Worm (Caenorhabditis elegans): ENCODE measurements around the gene unc-45.

Gene unc-45

DNA sequence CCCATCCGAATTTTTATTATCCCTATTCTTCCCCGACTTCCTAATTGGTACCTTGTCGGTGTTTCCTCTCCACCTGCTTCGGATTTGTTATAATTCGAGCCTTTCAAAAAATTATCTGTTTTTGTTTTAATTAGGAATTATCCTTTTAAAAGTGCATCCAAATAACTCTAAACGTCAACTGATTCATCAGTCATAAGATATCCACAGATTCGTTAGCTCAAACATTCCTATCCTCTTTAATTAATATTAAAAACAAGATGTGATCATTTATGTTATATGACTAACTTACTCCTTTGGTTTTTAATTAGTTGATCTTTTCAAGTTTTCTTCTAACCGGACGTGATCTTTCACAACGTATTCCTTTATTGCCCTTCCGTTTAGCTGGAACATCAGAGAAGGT is 44.5 kb upstream of the unc-45 start:
- TF ChIP-seq ets-4 (GFP tag; optimal IDR thresholded peaks at IDR 0.05): no peak
- no peak for TF ChIP-seq hrde-1 (tag; optimal IDR thresholded peaks at IDR 0.05; ENCODE audit: borderline replicate concordance)
- TF ChIP-seq madf-6 (GFP tag; IDR thresholded peaks at IDR 0.05): no peak
- TF ChIP-seq aptf-3 (GFP tag; IDR thresholded peaks at IDR 0.05): no peak
- TF ChIP-seq mel-28 (tag; optimal IDR thresholded peaks at IDR 0.05; ENCODE audit: borderline replicate concordance): no peak
- no peak for TF ChIP-seq Y53G8AR.9 (GFP tag; conservative IDR thresholded peaks at IDR 0.05)
- TF ChIP-seq him-1 (tag; optimal IDR thresholded peaks at IDR 0.05): no peak
- TF ChIP-seq lin-40 (tag; optimal IDR thresholded peaks at IDR 0.05): no peak
- no peak for TF ChIP-seq sea-2 (GFP tag; IDR thresholded peaks at IDR 0.05)
- TF ChIP-seq sptf-2 (GFP tag; optimal IDR thresholded peaks at IDR 0.05): no peak
- no peak for TF ChIP-seq rec-8 (tag; optimal IDR thresholded peaks at IDR 0.05)
- no peak for TF ChIP-seq Y95B8A.8 (GFP tag; IDR thresholded peaks at IDR 0.05)

DNA sequence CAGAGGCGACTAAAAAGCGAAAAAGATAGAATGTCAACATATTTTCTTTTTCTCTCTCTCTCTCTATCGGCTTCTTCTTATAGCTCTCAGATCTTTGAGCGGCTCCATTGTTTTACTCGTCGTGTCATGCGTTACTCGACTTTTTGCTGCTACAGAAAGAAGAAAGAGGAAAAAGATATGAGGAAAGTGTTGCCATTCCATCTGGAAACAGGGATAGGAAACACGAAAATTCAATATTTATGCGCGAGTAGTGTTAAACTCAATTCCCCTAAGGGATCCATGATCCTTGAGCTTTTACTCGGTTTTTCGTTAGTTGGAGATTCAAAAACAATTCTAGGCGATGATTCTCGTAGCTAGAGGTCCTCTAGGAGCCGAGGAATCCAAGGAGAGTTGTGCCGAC is 35.6 kb upstream of the unc-45 start:
- TF ChIP-seq lin-40 (tag; optimal IDR thresholded peaks at IDR 0.05) (no peak), nfya-2 (GFP tag; IDR thresholded peaks at IDR 0.05) (no peak), ztf-18 (tag; optimal IDR thresholded peaks at IDR 0.05) (no peak), akir-1 (GFP tag; optimal IDR thresholded peaks at IDR 0.05) (no peak)

ce11 chrIII:463711-464110 is 27.6 kb upstream of the unc-45 start, which contains the start of gene Y55B1BR.6:
Gene Y55B1BR.6, minus strand, starts transcription at chrIII:463811.
- no peak for TF ChIP-seq T26A5.8 (tag; optimal IDR thresholded peaks at IDR 0.05)
- TF ChIP-seq atf-7 (tag; optimal IDR thresholded peaks at IDR 0.05): no peak
- no peak for TF ChIP-seq him-1 (tag; optimal IDR thresholded peaks at IDR 0.05)
- TF ChIP-seq chd-7 (tag; optimal IDR thresholded peaks at IDR 0.05): no peak
- no peak for TF ChIP-seq tbp1 (GFP tag; optimal IDR thresholded peaks at IDR 0.05)
- TF ChIP-seq F52B5.7 (tag; optimal IDR thresholded peaks at IDR 0.05): no peak

DNA sequence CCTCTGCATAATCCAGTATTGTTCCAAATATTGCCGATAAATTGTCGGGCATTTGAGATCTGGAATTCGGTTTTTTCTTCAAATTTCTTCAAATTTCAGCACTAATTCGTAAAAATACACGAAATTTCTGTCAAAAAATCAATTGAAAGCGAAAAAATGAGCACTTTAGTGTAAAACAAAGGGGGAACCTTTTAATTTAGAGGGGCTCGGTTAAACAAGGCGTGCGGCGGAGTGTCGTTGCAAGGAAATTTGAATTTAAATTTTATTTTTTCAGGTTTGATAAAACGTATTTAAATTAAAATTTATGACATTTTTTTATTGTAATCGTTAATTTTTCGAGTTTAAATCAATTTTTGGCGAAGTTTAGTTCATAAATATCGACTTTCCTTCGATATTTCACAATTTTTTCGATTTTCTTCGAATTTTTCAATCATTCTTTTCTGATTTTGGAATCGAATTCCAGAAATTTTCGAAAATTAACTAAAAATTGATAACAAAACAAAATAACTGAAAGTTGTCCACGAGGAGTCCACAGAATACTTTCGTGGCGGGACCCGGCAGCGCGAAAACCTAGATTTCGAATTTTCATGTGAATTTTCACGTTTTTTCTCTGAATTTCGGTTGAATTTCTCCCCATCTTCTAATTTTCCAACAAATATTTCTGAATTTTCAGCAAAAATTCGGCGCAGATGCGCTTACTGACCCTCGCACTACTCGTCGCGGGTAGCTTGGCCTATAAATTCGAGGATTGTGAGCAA is 19.5 kb upstream of the unc-45 start, which contains the start of the genes magu-1 and nemp-1:
TSS of gene magu-1 (minus strand) at position 59 of the 758 bp plus-strand sequence.
TSS of gene nemp-1 (plus strand) at position 674 of the 758 bp plus-strand sequence.
- TF ChIP-seq D2030.7 (GFP tag; IDR thresholded peaks at IDR 0.05) (peak; percentile 65; the same call in 1 of the 2 replicates), let-526 (GFP tag; IDR thresholded peaks at IDR 0.05) (no peak), madf-6 (GFP tag; IDR thresholded peaks at IDR 0.05) (peak; percentile 71), F49E8.2 (tag; optimal IDR thresholded peaks at IDR 0.05; ENCODE audit: insufficient read depth) (peak; percentile 27), lsl-1 (GFP tag; optimal IDR thresholded peaks at IDR 0.05) (peak; percentile 40), egl-18 (GFP tag; IDR thresholded peaks at IDR 0.05) (no peak), nhr-179 (tag; optimal IDR thresholded peaks at IDR 0.05) (no peak), madf-8 (GFP tag; conservative IDR thresholded peaks at IDR 0.05) (peak; percentile 6; the same call in 1 of the 2 replicates), F33H1.4 (GFP tag; IDR thresholded peaks at IDR 0.05) (peak; percentile 83), xnd-1 (tag; optimal IDR thresholded peaks at IDR 0.05) (peak; percentile 13), attf-3 (GFP tag; conservative IDR thresholded peaks at IDR 0.05) (peak; percentile 83), T26A5.8 (tag; optimal IDR thresholded peaks at IDR 0.05) (no peak), zfh-2 (GFP tag; conservative IDR thresholded peaks at IDR 0.05) (no peak), efl-1 (GFP tag; optimal IDR thresholded peaks at IDR 0.05) (peak; percentile 77), dpl-1 (GFP tag; optimal IDR thresholded peaks at IDR 0.05) (peak; percentile 38), F23B12.7 (tag; optimal IDR thresholded peaks at IDR 0.05; ENCODE audit: insufficient read depth) (peak; percentile 16), lin-54 (GFP tag; optimal IDR thresholded peaks at IDR 0.05) (peak; percentile 54)
